Worm (Caenorhabditis elegans): ENCODE measurements around the gene F16G10.2.

DNA sequence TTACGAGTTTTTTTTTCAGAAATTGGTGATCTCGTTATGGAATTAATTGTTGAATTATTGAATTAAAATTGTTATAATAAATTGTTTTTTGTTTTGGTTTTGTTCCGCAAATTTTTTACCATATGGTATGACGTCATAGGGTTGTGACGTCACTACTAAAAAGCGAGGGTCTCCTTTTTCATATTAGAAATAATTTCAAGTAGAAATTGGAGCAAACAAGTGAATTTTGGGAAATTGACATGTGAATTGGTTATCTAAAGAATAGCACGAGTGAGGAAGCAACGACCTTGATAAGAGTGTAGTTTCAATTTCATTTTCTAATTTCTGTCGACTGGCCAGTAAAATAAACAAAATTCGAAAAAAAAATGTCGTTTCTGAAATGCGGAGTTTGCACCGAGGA is 39.5 kb upstream of the F16G10.2 start, which contains the start of gene F43C11.7:
- TF ChIP-seq dox-1 (GFP tag; IDR thresholded peaks at IDR 0.05) = no peak
- TF ChIP-seq nhr-90 (tag; optimal IDR thresholded peaks at IDR 0.05) = no peak
- no peak for TF ChIP-seq snpc-4 (GFP tag; optimal IDR thresholded peaks at IDR 0.05)
- no peak for TF ChIP-seq snpc-4 (tag; optimal IDR thresholded peaks at IDR 0.05)
- TF ChIP-seq F49E8.2 (tag; optimal IDR thresholded peaks at IDR 0.05; ENCODE audit: insufficient read depth) = no peak
- TF ChIP-seq attf-5 (GFP tag; optimal IDR thresholded peaks at IDR 0.05) = no peak
- TF ChIP-seq xnd-1 (tag; optimal IDR thresholded peaks at IDR 0.05) = no peak
- TF ChIP-seq hmg-20 (GFP tag; IDR thresholded peaks at IDR 0.05) = no peak
- no peak for TF ChIP-seq hlh-12 (tag; optimal IDR thresholded peaks at IDR 0.05)
- no peak for TF ChIP-seq ztf-18 (tag; optimal IDR thresholded peaks at IDR 0.05)
- TF ChIP-seq mxl-1 (tag; optimal IDR thresholded peaks at IDR 0.05) = no peak
- no peak for TF ChIP-seq tlf-1 (GFP tag; optimal IDR thresholded peaks at IDR 0.05)
- no peak for TF ChIP-seq T26A5.8 (tag; optimal IDR thresholded peaks at IDR 0.05)

Data from whole organism, young adult.